Fruit fly (Drosophila melanogaster): Measurements from ENCODE around the gene Pgam5.

dm6 chrX:1868586-1869111 lies 4.7 kb downstream of the Pgam5 start, which contains the start of the genes CG14803 and Pex5:
- TF ChIP-seq CG9705 (GFP tag; optimal IDR thresholded peaks at IDR 0.05) (no peak), CrebA (GFP tag; optimal IDR thresholded peaks at IDR 0.05; ENCODE audit: borderline replicate concordance) (no peak), psq (GFP tag; optimal IDR thresholded peaks at IDR 0.05) (peak; percentile 16), Dfd (GFP tag; optimal IDR thresholded peaks at IDR 0.05) (no peak), Hr78 (GFP tag; optimal IDR thresholded peaks at IDR 0.05) (no peak), Hr83 (GFP tag; optimal IDR thresholded peaks at IDR 0.05; ENCODE audit: poor library complexity, severe bottlenecking) (no peak)
